Worm (Caenorhabditis elegans) whole organism, L2 larva: ENCODE data around the gene mca-2.

Source experiments
- alr-1 ChIP-seq: fragments of 150-350 bp; optimal IDR thresholded peaks from 2 replicates; lab custom pipeline; 2014; ENCODE audit warnings: missing biosample characterization, missing genetic modification characterization
- blmp-1 ChIP-seq: sonication (generic microtip); optimal IDR thresholded peaks from 2 replicates; lab custom pipeline; 2017; ENCODE audit warnings: missing genetic modification characterization, mild to moderate bottlenecking, missing compliant biosample characterization, antibody characterized with exemption, moderate library complexity; ENCODE audit not compliant: insufficient read depth
- ceh-82 ChIP-seq: fragments of 150-350 bp; optimal IDR thresholded peaks from 2 replicates; lab custom pipeline; 2014; ENCODE audit warnings: missing biosample characterization, missing genetic modification characterization
- crh-2 ChIP-seq: sonication (generic microtip); optimal IDR thresholded peaks from 2 replicates; lab custom pipeline; 2017; ENCODE audit warnings: missing biosample characterization, missing genetic modification characterization
- lin-39 ChIP-seq: fragments of 150-350 bp; optimal IDR thresholded peaks from 2 replicates; lab custom pipeline; 2014; ENCODE audit warnings: missing biosample characterization, missing genetic modification reagents, missing genetic modification characterization
- mdl-1 ChIP-seq, 2 experiments: fragments of 150-350 bp in 1 of 2; sonication (generic microtip) in 1 of 2; optimal IDR thresholded peaks; 2 replicates each; lab custom pipeline; 2017; ENCODE audit warnings: missing biosample characterization in 2 of 2, missing genetic modification characterization in 2 of 2
- nhr-11 ChIP-seq: fragments of 150-350 bp; optimal IDR thresholded peaks from 2 replicates; lab custom pipeline; 2014; ENCODE audit warnings: missing biosample characterization, missing genetic modification characterization
- sem-4 ChIP-seq: fragments of 150-350 bp; optimal IDR thresholded peaks from 2 replicates; lab custom pipeline; 2014; ENCODE audit warnings: missing biosample characterization, missing genetic modification reagents, missing genetic modification characterization
- unc-39 ChIP-seq: fragments of 150-350 bp; optimal IDR thresholded peaks from 2 replicates; lab custom pipeline; 2014; ENCODE audit warnings: missing biosample characterization, missing genetic modification characterization

ce11 chrIV:2122488-2122887 lies 38.7 kb downstream of the mca-2 start, which contains the start of gene glb-7:
- no peak for TF ChIP-seq sem-4 (tag; lab: Kevin White, UChicago)
- no peak for TF ChIP-seq ceh-82 (tag; lab: Kevin White, UChicago)
- no peak for TF ChIP-seq nhr-11 (tag; lab: Kevin White, UChicago)
- TF ChIP-seq lin-39 (tag; lab: Kevin White, UChicago): no peak
- no peak for TF ChIP-seq crh-2 (tag; lab: Kevin White, UChicago)
- TF ChIP-seq blmp-1 (tag; lab: Kevin White, UChicago): no peak
- no peak for TF ChIP-seq alr-1 (tag; lab: Kevin White, UChicago)
- TF ChIP-seq mdl-1 (tag; optimal IDR thresholded peaks at IDR 0.05; lab: Kevin White, UChicago): no peak
- no peak for TF ChIP-seq unc-39 (tag; lab: Kevin White, UChicago)
